Worm (Caenorhabditis elegans) whole organism, dauer: ENCODE measurements around the gene syd-9.

Source experiments
- unc-62 ChIP-seq: sonication (generic microtip); optimal IDR thresholded peaks from 2 replicates; lab custom pipeline; 2017; ENCODE audit warnings: missing biosample characterization, missing genetic modification reagents, missing genetic modification characterization

syd-9 gene

DNA sequence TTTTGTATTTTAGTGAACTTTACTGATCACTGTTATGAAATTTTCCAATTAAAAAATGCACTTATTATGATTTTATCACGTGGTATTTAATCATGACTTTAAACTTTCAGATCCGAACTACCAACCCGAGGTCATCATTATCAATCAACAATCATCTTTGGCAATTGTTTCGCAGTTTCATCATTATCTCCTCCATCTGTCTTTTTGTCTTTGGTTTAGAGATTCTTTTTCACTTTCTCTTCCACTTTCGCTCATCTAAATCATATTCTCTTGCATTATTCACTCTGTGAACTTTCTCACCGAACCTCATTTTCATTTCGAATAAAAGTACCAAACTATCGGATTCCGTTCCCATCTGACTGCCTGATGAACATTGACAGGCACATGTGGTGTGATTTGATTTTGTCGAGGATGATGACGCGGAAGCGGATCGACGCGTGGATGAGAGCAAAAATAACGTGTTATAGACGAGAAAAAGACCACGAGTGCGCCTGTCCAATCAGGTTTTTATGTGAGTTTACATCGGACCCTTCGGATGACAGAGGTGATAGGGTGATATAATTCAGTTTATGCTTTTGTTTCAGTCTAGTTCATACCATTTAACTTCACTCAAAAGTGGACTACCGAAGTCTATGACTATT, 7.3 kb upstream of the syd-9 start:
- no peak for TF ChIP-seq unc-62 (GFP tag; lab: Kevin White, UChicago)

DNA sequence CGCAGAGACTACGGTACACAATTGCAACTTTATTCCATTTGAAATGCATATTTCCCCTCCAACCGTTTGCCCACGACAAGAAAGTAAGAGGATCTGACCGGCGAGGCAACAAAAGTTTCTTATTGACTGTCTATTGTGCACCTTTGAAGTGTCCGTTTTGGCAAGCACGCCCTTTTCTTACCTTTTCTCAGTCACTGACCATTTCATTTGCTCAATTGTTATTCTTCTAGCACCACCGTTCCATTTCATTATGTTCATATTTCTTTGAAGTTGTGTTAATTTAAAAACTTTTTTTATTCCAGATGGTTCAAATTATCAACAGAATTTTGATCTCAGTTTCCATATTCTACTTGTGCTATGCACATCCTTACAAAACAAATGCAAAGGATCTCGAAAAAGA, 6.5 kb upstream of the syd-9 start, which contains the start of gene spp-22:
Gene spp-22 (plus strand): TSS at position 301 of the 400 bp plus-strand sequence.
- TF ChIP-seq unc-62 (GFP tag; lab: Kevin White, UChicago), result no peak

DNA sequence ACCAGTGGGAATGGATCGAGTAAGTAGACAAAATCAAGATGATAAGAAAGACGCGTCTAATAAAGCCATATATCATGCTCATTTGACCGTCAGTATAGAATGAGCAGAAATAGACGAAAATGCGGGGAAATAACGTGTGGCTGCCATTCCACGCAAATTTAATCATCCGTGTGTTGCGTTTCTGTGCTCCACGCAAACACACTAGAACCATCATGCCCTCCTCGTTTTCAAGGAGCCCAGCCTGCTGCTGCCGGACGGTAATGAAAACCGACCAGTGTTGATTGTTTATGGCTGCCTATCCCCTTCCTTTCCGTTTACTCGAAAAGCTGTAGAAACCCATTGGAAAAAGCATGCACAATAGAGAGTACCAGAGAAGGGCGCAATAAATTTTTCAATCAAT, 2.3 kb downstream of the syd-9 start:
- no peak for TF ChIP-seq unc-62 (GFP tag; lab: Kevin White, UChicago)

DNA sequence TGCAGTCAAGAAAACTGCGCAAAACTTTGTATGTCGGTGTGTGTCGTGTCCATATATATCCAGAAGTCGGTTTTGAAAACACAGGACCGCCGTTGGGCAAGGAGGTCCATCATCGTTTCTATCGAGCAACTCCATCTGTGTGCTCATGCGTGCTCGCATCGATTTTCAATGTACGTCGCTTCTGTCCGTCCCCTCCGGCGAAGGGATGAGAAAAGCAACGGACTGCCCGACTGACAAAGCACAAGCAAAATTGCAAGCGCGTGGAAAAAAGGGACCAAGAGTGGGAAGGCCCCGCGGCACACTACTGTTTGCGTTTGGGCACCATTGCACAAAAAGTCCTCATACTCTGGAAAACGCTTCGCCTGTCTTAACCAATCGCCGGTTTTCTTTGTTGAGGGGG, 4.5 kb downstream of the syd-9 start:
- TF ChIP-seq unc-62 (GFP tag; lab: Kevin White, UChicago), result no peak

DNA sequence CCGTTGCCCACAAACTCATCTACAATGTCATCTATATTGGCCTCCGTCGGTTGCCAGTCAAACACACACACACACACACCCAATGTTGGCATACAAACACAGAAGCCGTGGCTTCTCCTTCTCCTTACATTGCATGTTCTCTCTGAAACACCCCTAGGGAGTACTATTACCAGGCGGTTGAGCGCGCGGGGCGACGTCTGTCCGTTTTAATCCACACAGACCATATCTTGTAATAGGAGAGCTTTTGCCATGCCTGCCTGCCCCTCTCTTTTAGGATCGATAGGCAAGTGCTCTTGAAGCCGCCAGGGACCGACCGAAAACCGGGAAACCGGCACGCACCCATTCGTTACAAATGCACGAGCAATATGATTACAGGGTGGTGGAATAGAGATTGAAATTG, 6.6 kb downstream of the syd-9 start:
- no peak for TF ChIP-seq unc-62 (GFP tag; lab: Kevin White, UChicago)

DNA sequence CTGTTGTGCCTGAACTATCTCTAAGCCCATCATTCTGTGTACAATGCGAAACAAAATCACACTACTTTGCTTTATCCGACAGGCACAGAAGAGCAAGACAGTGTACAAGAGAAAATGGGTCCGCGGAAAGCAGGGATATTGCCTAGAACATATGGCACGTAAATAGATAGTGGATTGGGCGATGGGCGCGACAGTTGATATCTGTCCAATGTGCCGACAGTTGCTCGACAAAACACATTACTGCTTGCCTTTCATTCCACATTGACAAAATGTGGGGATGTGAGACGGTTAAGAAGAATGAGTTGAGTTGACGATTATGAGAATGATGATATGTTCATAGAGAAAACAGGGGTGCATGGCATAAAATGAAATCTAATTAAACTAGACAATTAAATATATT, 7.1 kb downstream of the syd-9 start:
- no peak for TF ChIP-seq unc-62 (GFP tag; lab: Kevin White, UChicago)

DNA sequence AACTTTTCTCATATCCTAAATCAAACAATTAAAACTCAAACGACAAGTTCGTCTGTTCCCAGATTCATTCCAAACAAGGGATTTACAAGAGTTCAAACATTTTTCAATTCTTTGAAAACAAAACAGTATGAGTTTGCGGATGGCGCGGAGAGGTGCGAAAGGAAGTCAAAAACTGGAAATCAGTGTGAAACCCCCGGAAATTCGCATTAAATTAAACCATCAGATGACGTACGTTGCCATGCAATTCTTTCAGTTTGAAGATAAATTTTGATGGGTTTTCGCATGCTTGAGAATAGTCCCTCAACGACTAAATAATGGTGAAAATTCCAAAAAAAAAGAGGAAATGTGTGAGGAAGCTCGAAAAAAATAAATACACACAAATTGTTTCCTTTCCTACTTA, 11.5 kb downstream of the syd-9 start:
- no peak for TF ChIP-seq unc-62 (GFP tag; lab: Kevin White, UChicago)

DNA sequence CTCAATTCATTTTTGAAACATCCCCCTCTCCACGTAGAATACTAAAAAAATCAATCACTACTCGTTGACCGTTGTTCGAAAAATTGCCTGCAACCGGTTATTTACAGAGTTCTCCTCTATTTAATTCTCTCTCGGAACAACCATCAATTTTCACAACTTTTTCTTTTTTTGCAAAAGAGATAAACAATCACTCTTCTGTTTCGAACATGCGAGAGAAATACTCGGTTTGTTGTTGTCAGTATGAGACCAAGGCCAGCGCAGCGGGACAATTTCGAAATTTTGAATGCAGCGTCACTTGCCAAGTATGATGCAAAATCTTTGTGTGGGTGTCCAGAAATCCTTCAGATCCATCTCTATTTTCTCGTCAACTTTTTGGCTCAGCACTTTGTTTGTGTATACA, 12.4 kb downstream of the syd-9 start:
- no peak for TF ChIP-seq unc-62 (GFP tag; lab: Kevin White, UChicago)

DNA sequence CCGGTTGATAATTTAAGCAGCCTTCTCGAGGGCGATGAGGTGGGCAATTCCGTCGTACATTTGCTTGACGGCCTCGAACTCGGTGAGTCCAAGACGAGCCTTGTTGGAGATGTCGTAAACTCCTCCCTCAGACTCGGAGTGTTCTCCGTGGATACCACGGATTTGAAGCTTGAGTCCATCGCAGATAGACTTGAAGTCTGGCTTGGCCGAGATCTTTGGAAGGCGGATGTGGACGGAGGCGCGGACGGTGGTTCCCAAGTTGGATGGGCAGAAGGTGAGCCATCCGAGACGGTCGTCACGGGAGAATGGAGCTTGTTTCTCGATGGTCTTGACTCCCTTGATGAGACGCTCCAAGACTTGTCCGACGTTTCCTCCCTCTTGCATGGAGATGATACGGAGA, 13.0 kb downstream of the syd-9 start:
- no peak for TF ChIP-seq unc-62 (GFP tag; lab: Kevin White, UChicago)

DNA sequence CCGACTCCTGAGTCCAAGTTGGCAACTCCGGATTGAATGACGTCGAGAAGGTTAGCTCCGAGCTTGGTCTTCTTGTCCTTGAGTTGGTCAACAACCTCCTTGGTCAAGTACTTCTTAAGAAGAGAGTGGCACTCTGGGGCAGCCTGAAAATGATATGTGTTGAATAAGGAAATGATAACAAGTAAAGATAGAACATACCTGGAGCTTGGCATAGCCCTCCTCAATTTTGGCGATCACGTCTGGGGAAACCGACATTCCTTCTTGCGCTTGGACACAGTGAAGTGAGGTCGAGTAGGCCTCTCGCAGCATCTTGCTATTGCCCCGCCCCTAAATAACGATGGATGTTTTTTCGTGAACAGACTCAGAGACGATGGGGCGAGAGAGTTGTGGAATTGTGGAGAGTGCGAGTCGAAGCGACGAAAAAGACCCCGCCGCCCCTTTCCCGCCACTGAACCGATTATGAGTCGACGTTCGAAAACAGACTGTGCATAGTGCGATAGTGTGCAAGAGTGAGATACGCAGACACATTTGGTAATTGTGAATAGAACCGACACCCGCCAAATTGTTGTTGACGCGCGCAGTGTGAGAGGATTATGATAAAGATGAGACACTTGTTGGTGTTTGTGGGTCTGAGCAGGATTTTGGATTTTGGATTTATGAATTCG, 14.4 kb downstream of the syd-9 start:
- no peak for TF ChIP-seq unc-62 (GFP tag; lab: Kevin White, UChicago)

DNA sequence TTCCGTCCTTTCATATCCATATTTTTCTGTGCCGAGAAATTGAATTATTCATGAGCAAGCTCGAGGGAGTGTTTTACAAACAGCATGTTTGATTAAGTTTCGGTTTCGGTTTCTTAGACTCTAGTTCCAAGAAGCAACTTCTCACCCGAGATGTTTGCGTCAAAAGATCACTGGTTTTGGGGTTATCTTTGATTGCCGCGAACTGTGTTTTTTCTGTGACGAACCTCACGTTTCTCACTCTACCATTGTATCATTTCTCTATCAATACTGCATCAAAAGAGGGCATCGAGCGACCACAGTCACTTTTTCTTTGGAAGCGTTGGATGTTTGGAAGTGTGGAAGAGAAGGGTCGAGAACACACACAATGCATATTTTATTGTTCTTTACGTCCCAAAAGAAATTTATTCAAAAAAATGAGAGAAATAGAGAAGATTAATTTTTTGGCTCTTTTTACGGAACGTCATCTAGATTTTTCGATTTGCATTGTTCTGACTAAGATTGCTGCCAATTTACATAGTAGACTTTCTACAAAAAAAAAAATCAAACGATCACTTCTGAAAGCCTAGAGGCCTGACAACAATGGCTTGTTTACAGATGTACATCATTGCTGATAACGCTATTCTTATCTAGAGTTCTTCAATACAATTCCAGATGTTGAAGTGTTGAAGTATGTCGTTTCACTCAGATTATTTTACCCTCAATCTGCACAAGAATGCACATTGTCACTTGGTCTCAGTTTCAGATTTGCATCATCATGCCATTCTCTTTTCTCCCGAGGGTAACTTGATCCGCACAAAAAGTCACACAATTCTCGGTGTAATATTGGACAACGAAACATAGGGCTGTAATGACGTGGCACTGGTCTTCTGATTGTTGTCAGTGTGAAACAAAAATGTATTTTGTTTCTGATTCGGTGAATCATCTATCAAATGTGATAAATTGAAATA, 15.5 kb downstream of the syd-9 start:
- no peak for TF ChIP-seq unc-62 (GFP tag; lab: Kevin White, UChicago)

DNA sequence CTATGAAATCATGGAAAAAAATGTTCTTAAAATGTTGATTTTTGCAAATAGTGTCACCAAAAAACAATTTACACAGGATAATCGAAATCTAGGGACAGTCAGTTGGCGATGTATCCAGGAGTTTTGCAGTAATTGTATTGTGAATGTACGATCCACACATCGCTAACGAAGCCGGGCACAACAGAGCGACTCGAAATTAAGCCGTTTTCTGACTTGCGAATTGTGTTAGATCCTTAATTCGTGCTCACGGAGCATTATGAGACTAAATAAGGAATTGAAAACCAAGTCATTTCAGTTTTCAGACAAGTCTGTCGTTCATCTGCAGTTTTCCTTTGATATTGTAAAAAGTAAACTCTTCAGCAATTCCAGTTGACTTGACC, 16.2 kb downstream of the syd-9 start:
- TF ChIP-seq unc-62 (GFP tag; lab: Kevin White, UChicago), result no peak

DNA sequence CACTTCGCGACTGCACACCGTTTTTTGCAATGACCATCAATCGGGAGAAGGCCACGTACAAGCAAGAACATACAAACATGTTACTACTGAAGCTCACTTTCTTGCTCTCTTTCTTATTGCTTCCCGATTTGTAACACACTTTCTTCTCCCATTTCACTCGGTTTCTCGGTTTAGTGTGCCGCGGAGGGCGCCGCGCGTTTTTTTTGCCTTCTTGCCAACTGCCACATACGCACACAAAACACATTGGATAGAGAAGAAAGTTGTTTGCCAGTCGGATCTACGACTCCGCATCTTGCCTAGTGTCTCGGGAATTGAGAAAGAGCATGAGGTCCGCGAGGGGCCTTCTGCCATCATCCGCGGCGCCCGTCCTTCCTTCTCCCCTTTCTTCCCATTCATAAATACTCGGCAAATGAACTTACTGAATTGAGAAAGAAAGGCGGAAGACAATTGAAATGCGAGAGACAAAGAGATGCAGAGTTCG, 16.9 kb downstream of the syd-9 start:
- no peak for TF ChIP-seq unc-62 (GFP tag; lab: Kevin White, UChicago)

DNA sequence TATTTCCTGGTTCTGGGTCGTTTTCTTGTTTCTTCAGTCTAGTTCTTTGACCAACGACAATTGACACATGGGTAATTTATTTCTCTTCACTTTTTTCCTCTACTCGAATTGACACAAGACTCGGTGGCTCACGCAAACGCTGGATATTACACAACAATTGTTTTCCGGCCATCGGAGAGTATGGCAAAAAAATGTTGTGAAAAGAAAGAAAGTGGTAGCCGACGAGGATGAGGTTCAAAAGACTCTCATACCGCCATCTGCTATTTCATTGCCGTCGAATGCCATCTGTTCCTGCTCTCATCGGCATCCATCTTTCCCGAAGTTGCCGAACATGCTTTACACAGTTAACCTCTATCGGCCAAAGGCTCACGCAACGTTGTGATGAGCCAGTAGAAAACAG, 18.8 kb downstream of the syd-9 start:
- no peak for TF ChIP-seq unc-62 (GFP tag; lab: Kevin White, UChicago)

DNA sequence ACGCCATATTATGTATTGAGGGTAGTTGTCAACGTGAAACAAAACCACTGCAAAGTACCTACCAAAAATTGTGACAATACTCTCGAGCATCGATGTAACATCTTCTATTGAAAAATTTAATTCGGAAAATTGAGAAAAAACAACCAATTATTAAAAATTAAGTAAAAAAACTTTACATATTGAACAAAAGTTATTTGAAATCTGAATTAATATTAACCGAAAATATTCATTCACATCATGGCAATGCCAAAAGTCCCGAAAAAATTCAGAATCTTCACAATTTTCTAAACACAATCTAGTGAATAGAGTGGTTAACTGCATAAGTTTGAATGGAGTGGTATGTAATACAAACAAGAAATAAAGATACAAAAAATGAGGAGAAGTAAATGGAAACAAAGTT, 20.7 kb downstream of the syd-9 start, which contains the start of gene F46H5.3:
Gene F46H5.3 (minus strand): TSS at position 101 of the 400 bp plus-strand sequence.
- TF ChIP-seq unc-62 (GFP tag; lab: Kevin White, UChicago), result no peak

DNA sequence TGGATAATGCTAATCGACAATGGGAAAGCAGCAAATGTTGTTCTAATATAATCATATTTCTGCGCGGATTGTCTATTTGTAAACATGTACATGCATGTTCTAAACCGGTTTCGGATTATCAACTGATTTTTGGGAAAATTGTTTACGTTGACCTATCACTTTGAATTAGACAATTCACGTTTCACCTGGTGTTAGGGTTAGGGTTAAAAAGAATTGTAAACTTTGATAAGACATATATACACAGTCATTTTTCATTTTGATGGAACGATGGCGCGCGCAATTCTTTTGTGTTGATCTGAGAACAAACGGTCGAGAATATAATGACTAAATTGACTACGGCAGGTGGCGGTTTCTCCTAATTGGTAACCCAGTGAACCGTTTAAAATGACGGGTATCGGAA, 24.2 kb downstream of the syd-9 start:
- TF ChIP-seq unc-62 (GFP tag; lab: Kevin White, UChicago), result no peak
